Worm (Caenorhabditis elegans): Measurements from ENCODE around the gene twk-42.

ce11 chrV:17714330-17714729 is 18.1 kb downstream of the twk-42 start, which contains the start of gene twk-33:
- TF ChIP-seq nhr-25 (tag; optimal IDR thresholded peaks at IDR 0.05) (no peak), nhr-77 (tag; optimal IDR thresholded peaks at IDR 0.05) (no peak), unc-62 (GFP tag; optimal IDR thresholded peaks at IDR 0.05) (no peak), zag-1 (tag; optimal IDR thresholded peaks at IDR 0.05) (no peak), elt-1 (tag; optimal IDR thresholded peaks at IDR 0.05) (no peak), nhr-23 (tag; optimal IDR thresholded peaks at IDR 0.05) (no peak), lin-39 (tag; optimal IDR thresholded peaks at IDR 0.05) (no peak), ceh-28 (tag; optimal IDR thresholded peaks at IDR 0.05) (no peak), ztf-4 (tag; optimal IDR thresholded peaks at IDR 0.05) (no peak)
